Worm (Caenorhabditis elegans) whole organism, early embryonic: ENCODE results near the gene F23F1.6.

Experiments
- ama-1 ChIP-seq: fragments of 150-350 bp; optimal IDR thresholded peaks from 2 replicates; lab custom pipeline; 2014
- ceh-13 ChIP-seq: fragments of 200-800 bp; sonication (Bioruptor generic); optimal IDR thresholded peaks from 2 replicates; lab custom pipeline; 2018; ENCODE audit warnings: mild to moderate bottlenecking, missing genetic modification characterization, missing compliant biosample characterization
- flt-1 ChIP-seq: fragments of 200-800 bp; sonication (Bioruptor generic); IDR thresholded peaks from 2 replicates; pipeline ENCODE4 v1.3.6; 2022; ENCODE audit warnings: missing genetic modification characterization, missing compliant biosample characterization
- hmg-4 ChIP-seq: fragments of 200-800 bp; sonication (Bioruptor generic); optimal IDR thresholded peaks from 2 replicates; lab custom pipeline; 2018; ENCODE audit warnings: mild to moderate bottlenecking, missing genetic modification characterization, missing compliant biosample characterization
- hnd-1 ChIP-seq: sonication (generic microtip); optimal IDR thresholded peaks from 2 replicates; lab custom pipeline; 2016; ENCODE audit warnings: missing genetic modification characterization, missing compliant biosample characterization

ce11 chrII:31521-31920 is 5.6 kb downstream of the F23F1.6 start, which contains the start of the genes F23F1.5 and fbxc-54:
- TF ChIP-seq ceh-13 (GFP tag; lab: Kevin White, UChicago) (no peak), flt-1 (GFP tag; lab: Robert Waterston, UW) (no peak), ama-1 (lab: Kevin White, UChicago) (no peak), hnd-1 (tag; lab: Kevin White, UChicago) (no peak), hmg-4 (GFP tag; lab: Kevin White, UChicago) (no peak)
